Fruit fly (Drosophila melanogaster): ENCODE results near the gene whe.
A peak's percentile ranks its signal among the peaks of the same experiment; 100 is the strongest.

The whe gene

dm6 chrX:21375595-21376047, 27.0 kb downstream of the whe start (continued):
- no peak for TF ChIP-seq CG17328 (GFP tag; IDR thresholded peaks at IDR 0.05)
- no peak for TF ChIP-seq gcm (GFP tag; optimal IDR thresholded peaks at IDR 0.05)
- TF ChIP-seq Meics (GFP tag; optimal IDR thresholded peaks at IDR 0.05): peak; percentile 74
- no peak for TF ChIP-seq pfk (GFP tag; optimal IDR thresholded peaks at IDR 0.05)
- peak; percentile 34 for TF ChIP-seq Ssrp (tag; optimal IDR thresholded peaks at IDR 0.05)
- TF ChIP-seq Elba2 (GFP tag; optimal IDR thresholded peaks at IDR 0.05): no peak
- no peak for TF ChIP-seq vnd (GFP tag; IDR thresholded peaks at IDR 0.05; ENCODE audit: partially characterized antibody)
- TF ChIP-seq CG10267 (tag; optimal IDR thresholded peaks at IDR 0.05): peak; percentile 19
- TF ChIP-seq CG30403 (GFP tag; optimal IDR thresholded peaks at IDR 0.05): peak; percentile 44
- no peak for TF ChIP-seq Doc2 (GFP tag; IDR thresholded peaks at IDR 0.05)
- TF ChIP-seq CG4360 (GFP tag; IDR thresholded peaks at IDR 0.05): no peak
- TF ChIP-seq ab (GFP tag; optimal IDR thresholded peaks at IDR 0.05): no peak
- no peak for TF ChIP-seq trh (GFP tag; optimal IDR thresholded peaks at IDR 0.05)
- no peak for TF ChIP-seq TFAM (GFP tag; optimal IDR thresholded peaks at IDR 0.05)
- no peak for TF ChIP-seq CG16813 (GFP tag; IDR thresholded peaks at IDR 0.05; ENCODE audit: partially characterized antibody)
- TF ChIP-seq unpg (GFP tag; optimal IDR thresholded peaks at IDR 0.05): peak; percentile 40
- TF ChIP-seq CG7786 (GFP tag; optimal IDR thresholded peaks at IDR 0.05): no peak
- TF ChIP-seq CG13123 (GFP tag; optimal IDR thresholded peaks at IDR 0.05): no peak
- TF ChIP-seq HLH3B (GFP tag; IDR thresholded peaks at IDR 0.05): 0 out of 2 replicates have a peak, but pooled peaks have one; percentile 13
- no peak for TF ChIP-seq Oaz (GFP tag; IDR thresholded peaks at IDR 0.05)
- peak; percentile 28 for TF ChIP-seq lilli (GFP tag; optimal IDR thresholded peaks at IDR 0.05)
- peak; percentile 75 for TF ChIP-seq CG2678 (tag; optimal IDR thresholded peaks at IDR 0.05)
- no peak for TF ChIP-seq grn (GFP tag; optimal IDR thresholded peaks at IDR 0.05)
- peak; percentile 65 for TF ChIP-seq grau (tag; optimal IDR thresholded peaks at IDR 0.05)
- no peak for TF ChIP-seq jumu (GFP tag; optimal IDR thresholded peaks at IDR 0.05)
- no peak for TF ChIP-seq Usf (GFP tag; optimal IDR thresholded peaks at IDR 0.05)
- no peak for TF ChIP-seq CG6654 (GFP tag; optimal IDR thresholded peaks at IDR 0.05)
- no peak for TF ChIP-seq da (GFP tag; optimal IDR thresholded peaks at IDR 0.05)
- TF ChIP-seq wor (GFP tag; IDR thresholded peaks at IDR 0.05): no peak
- no peak for TF ChIP-seq CTCF (GFP tag; optimal IDR thresholded peaks at IDR 0.05)
- TF ChIP-seq en (GFP tag; optimal IDR thresholded peaks at IDR 0.05): no peak
- TF ChIP-seq Xbp1 (GFP tag; optimal IDR thresholded peaks at IDR 0.05): peak; percentile 28
- TF ChIP-seq exex (tag; optimal IDR thresholded peaks at IDR 0.05): no peak
- TF ChIP-seq CG12236 (GFP tag; optimal IDR thresholded peaks at IDR 0.05): no peak
- peak; percentile 57 for TF ChIP-seq PHDP (tag; optimal IDR thresholded peaks at IDR 0.05)
- peak; percentile 54 for TF ChIP-seq Sox100B (GFP tag; optimal IDR thresholded peaks at IDR 0.05)
- no peak for TF ChIP-seq CG11456 (GFP tag; IDR thresholded peaks at IDR 0.05)
- TF ChIP-seq croc (GFP tag; conservative IDR thresholded peaks at IDR 0.05): no peak
- TF ChIP-seq YL-1 (GFP tag; optimal IDR thresholded peaks at IDR 0.05): peak; percentile 8
- peak; percentile 53; the same call in 2 of the 3 replicates for TF ChIP-seq row (GFP tag; IDR thresholded peaks at IDR 0.05)
- no peak for TF ChIP-seq mam (GFP tag; optimal IDR thresholded peaks at IDR 0.05)
- TF ChIP-seq tgo (GFP tag; IDR thresholded peaks at IDR 0.05): peak; percentile 35; the same call in 1 of the 3 replicates
- TF ChIP-seq D19B (GFP tag; optimal IDR thresholded peaks at IDR 0.05): no peak
- no peak for TF ChIP-seq Max (GFP tag; optimal IDR thresholded peaks at IDR 0.05)
- TF ChIP-seq NC2α (GFP tag; optimal IDR thresholded peaks at IDR 0.05): no peak
- no peak; the same call in 1 of the 2 replicates for TF ChIP-seq CG31441 (GFP tag; IDR thresholded peaks at IDR 0.05)
- no peak for TF ChIP-seq CG1529 (GFP tag; optimal IDR thresholded peaks at IDR 0.05)

All from whole organism, embryonic.